ENCODE assay signal across 1 fruit fly cellular context in the genomic region with DNA sequence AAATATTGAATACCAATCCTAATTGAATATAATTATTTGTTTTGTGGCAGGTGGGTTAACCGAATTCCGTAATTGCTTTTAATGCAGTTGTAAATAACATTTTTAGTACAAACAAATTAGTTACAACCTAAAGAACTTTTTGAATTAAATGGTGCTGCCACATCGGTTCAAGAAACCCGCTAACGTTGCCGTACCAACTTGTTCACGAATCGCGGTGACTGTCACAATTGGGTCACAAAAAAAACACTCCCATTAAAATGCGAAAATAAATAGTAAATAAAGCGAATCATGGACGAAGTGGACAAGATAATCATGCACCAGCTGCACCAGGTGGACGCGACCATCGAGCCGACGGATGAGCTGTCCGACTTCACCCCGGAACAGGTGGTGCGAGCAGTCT.
TF ChIP-seq lines count a peak whose summit lies in the region.

A gene (plus strand): TSS at position 207 of the 400 bp plus-strand sequence.

TF ChIP-seq in whole organism, embryonic, 481 proteins besides CTCF, POLR2A, EP300 and RAD21 (continued from another document):
- TF ChIP-seq slp2 (GFP tag; optimal IDR thresholded peaks at IDR 0.05; lab: Kevin White, UChicago) (no peak), MESR4 (GFP tag; optimal IDR thresholded peaks at IDR 0.05; lab: Kevin White, UChicago) (peak; percentile 84), Max (GFP tag; optimal IDR thresholded peaks at IDR 0.05; lab: Kevin White, UChicago) (no peak), dimm (GFP tag; IDR thresholded peaks at IDR 0.05; lab: Robert Waterston, UW) (no peak), D19A (tag; optimal IDR thresholded peaks at IDR 0.05; lab: Kevin White, UChicago) (no peak), E2f1 (GFP tag; IDR thresholded peaks at IDR 0.05; lab: Robert Waterston, UW) (no peak), gsb (GFP tag; IDR thresholded peaks at IDR 0.05; lab: Robert Waterston, UW) (no peak), CG1024 (GFP tag; IDR thresholded peaks at IDR 0.05; lab: Robert Waterston, UW) (no peak), fd64A (GFP tag; optimal IDR thresholded peaks at IDR 0.05; lab: Kevin White, UChicago) (no peak), jigr1 (GFP tag; IDR thresholded peaks at IDR 0.05; lab: Robert Waterston, UW) (no peak), pho (GFP tag; optimal IDR thresholded peaks at IDR 0.05; lab: Kevin White, UChicago) (no peak), CG10543 (GFP tag; optimal IDR thresholded peaks at IDR 0.05; lab: Kevin White, UChicago) (no peak), CG7357 (GFP tag; IDR thresholded peaks at IDR 0.05; lab: Robert Waterston, UW) (no peak), CG4404 (GFP tag; IDR thresholded peaks at IDR 0.05; lab: Robert Waterston, UW) (no peak), CG3995 (GFP tag; optimal IDR thresholded peaks at IDR 0.05; lab: Kevin White, UChicago) (peak; percentile 50), scrt (GFP tag; optimal IDR thresholded peaks at IDR 0.05; lab: Kevin White, UChicago) (no peak), CG1792 (GFP tag; optimal IDR thresholded peaks at IDR 0.05; lab: Kevin White, UChicago) (no peak), CG16813 (GFP tag; IDR thresholded peaks at IDR 0.05; lab: Robert Waterston, UW; ENCODE audit: partially characterized antibody) (no peak), tx (GFP tag; optimal IDR thresholded peaks at IDR 0.05; lab: Kevin White, UChicago) (no peak), dmrt99B (tag; optimal IDR thresholded peaks at IDR 0.05; lab: Kevin White, UChicago) (no peak), odd (GFP tag; optimal IDR thresholded peaks at IDR 0.05; lab: Kevin White, UChicago) (no peak), CG3847 (GFP tag; IDR thresholded peaks at IDR 0.05; lab: Robert Waterston, UW) (peak; percentile 43; the same call in 1 of the 2 replicates), Myb (GFP tag; optimal IDR thresholded peaks at IDR 0.05; lab: Kevin White, UChicago) (peak; percentile 69), CG3163 (GFP tag; optimal IDR thresholded peaks at IDR 0.05; lab: Kevin White, UChicago) (no peak), Oli (tag; optimal IDR thresholded peaks at IDR 0.05; lab: Kevin White, UChicago) (no peak), CG4424 (GFP tag; optimal IDR thresholded peaks at IDR 0.05; lab: Kevin White, UChicago) (no peak), Sox102F (GFP tag; optimal IDR thresholded peaks at IDR 0.05; lab: Kevin White, UChicago) (no peak), Pdp1 (GFP tag; optimal IDR thresholded peaks at IDR 0.05; lab: Kevin White, UChicago) (peak in 1 of 2 experiments; percentile 25), CG13775 (GFP tag; optimal IDR thresholded peaks at IDR 0.05; lab: Kevin White, UChicago) (no peak), CG6791 (GFP tag; IDR thresholded peaks at IDR 0.05; lab: Robert Waterston, UW; ENCODE audit: partially characterized antibody) (no peak), Lpt (GFP tag; optimal IDR thresholded peaks at IDR 0.05; lab: Kevin White, UChicago) (no peak), TFAM (GFP tag; optimal IDR thresholded peaks at IDR 0.05; lab: Kevin White, UChicago) (no peak), Hmx (GFP tag; optimal IDR thresholded peaks at IDR 0.05; lab: Kevin White, UChicago) (no peak), pros (GFP tag; optimal IDR thresholded peaks at IDR 0.05; lab: Kevin White, UChicago) (no peak), HLH3B (GFP tag; IDR thresholded peaks at IDR 0.05; lab: Robert Waterston, UW) (no peak), gcm (GFP tag; optimal IDR thresholded peaks at IDR 0.05; lab: Kevin White, UChicago) (no peak), CG6683 (GFP tag; optimal IDR thresholded peaks at IDR 0.05; lab: Kevin White, UChicago) (no peak), H15 (GFP tag; IDR thresholded peaks at IDR 0.05; lab: Robert Waterston, UW) (no peak), Stat92E (GFP tag; optimal IDR thresholded peaks at IDR 0.05; lab: Kevin White, UChicago) (no peak), Dp (GFP tag; optimal IDR thresholded peaks at IDR 0.05; lab: Kevin White, UChicago) (peak; percentile 94), CG15601 (tag; optimal IDR thresholded peaks at IDR 0.05; lab: Kevin White, UChicago) (no peak), CG11456 (GFP tag; IDR thresholded peaks at IDR 0.05; lab: Robert Waterston, UW) (no peak), gcm2 (GFP tag; optimal IDR thresholded peaks at IDR 0.05; lab: Kevin White, UChicago) (no peak), CG1602 (GFP tag; optimal IDR thresholded peaks at IDR 0.05; lab: Kevin White, UChicago) (no peak), pb (GFP tag; optimal IDR thresholded peaks at IDR 0.05; lab: Kevin White, UChicago) (no peak), zen2 (GFP tag; IDR thresholded peaks at IDR 0.05; lab: Robert Waterston, UW; ENCODE audit: partially characterized antibody) (no peak), mirr (GFP tag; optimal IDR thresholded peaks at IDR 0.05; lab: Kevin White, UChicago) (no peak), Ets97D (GFP tag; optimal IDR thresholded peaks at IDR 0.05; lab: Kevin White, UChicago) (peak; percentile 37), CG30020 (tag; optimal IDR thresholded peaks at IDR 0.05; lab: Kevin White, UChicago) (no peak), Eip74EF (GFP tag; optimal IDR thresholded peaks at IDR 0.05; lab: Kevin White, UChicago) (no peak), kah (GFP tag; optimal IDR thresholded peaks at IDR 0.05; lab: Kevin White, UChicago) (no peak), Gsc (GFP tag; IDR thresholded peaks at IDR 0.05; lab: Robert Waterston, UW) (no peak), CG1603 (tag; optimal IDR thresholded peaks at IDR 0.05; lab: Kevin White, UChicago) (peak; percentile 47), Fer2 (tag; optimal IDR thresholded peaks at IDR 0.05; lab: Kevin White, UChicago) (no peak), CG32532 (GFP tag; IDR thresholded peaks at IDR 0.05; lab: Robert Waterston, UW) (no peak), CG14710 (tag; optimal IDR thresholded peaks at IDR 0.05; lab: Kevin White, UChicago) (peak; percentile 37), tap (tag; optimal IDR thresholded peaks at IDR 0.05; lab: Kevin White, UChicago) (no peak), Elba2 (GFP tag; optimal IDR thresholded peaks at IDR 0.05; lab: Kevin White, UChicago) (no peak), CG43689 (GFP tag; IDR thresholded peaks at IDR 0.05; lab: Robert Waterston, UW) (no peak), CG17328 (GFP tag; IDR thresholded peaks at IDR 0.05; lab: Robert Waterston, UW) (no peak), CG2120 (GFP tag; optimal IDR thresholded peaks at IDR 0.05; lab: Kevin White, UChicago) (no peak), usp (GFP tag; optimal IDR thresholded peaks at IDR 0.05; lab: Kevin White, UChicago) (no peak), ken (GFP tag; IDR thresholded peaks at IDR 0.05; lab: Robert Waterston, UW) (no peak), CG12104 (GFP tag; optimal IDR thresholded peaks at IDR 0.05; lab: Kevin White, UChicago) (no peak), CG1529 (GFP tag; optimal IDR thresholded peaks at IDR 0.05; lab: Kevin White, UChicago) (no peak), HmgZ (tag; optimal IDR thresholded peaks at IDR 0.05; lab: Kevin White, UChicago) (peak; percentile 5), CG4360 (GFP tag; IDR thresholded peaks at IDR 0.05; lab: Robert Waterston, UW) (peak; percentile 16; the same call in 1 of the 2 replicates), CG7963 (GFP tag; IDR thresholded peaks at IDR 0.05; lab: Robert Waterston, UW; ENCODE audit: partially characterized antibody) (no peak), Hmr (GFP tag; optimal IDR thresholded peaks at IDR 0.05; lab: Kevin White, UChicago) (no peak), dmrt11E (tag; optimal IDR thresholded peaks at IDR 0.05; lab: Kevin White, UChicago) (no peak), ems (GFP tag; optimal IDR thresholded peaks at IDR 0.05; lab: Kevin White, UChicago) (peak; percentile 9), psq (GFP tag; optimal IDR thresholded peaks at IDR 0.05; lab: Kevin White, UChicago) (no peak), CG11560 (tag; IDR thresholded peaks at IDR 0.05; lab: Robert Waterston, UW) (no peak), tio (GFP tag; optimal IDR thresholded peaks at IDR 0.05; lab: Kevin White, UChicago) (no peak), CG14050 (GFP tag; IDR thresholded peaks at IDR 0.05; lab: Robert Waterston, UW) (no peak), inv (GFP tag; IDR thresholded peaks at IDR 0.05; lab: Robert Waterston, UW; ENCODE audit: partially characterized antibody) (no peak), CG2129 (GFP tag; IDR thresholded peaks at IDR 0.05; lab: Robert Waterston, UW; ENCODE audit: partially characterized antibody) (no peak), CG12942 (GFP tag; optimal IDR thresholded peaks at IDR 0.05; lab: Kevin White, UChicago) (no peak), CG13123 (GFP tag; optimal IDR thresholded peaks at IDR 0.05; lab: Kevin White, UChicago) (no peak), lmd (GFP tag; IDR thresholded peaks at IDR 0.05; lab: Robert Waterston, UW) (no peak), z (GFP tag; IDR thresholded peaks at IDR 0.05; lab: Robert Waterston, UW) (no peak), E2f2 (GFP tag; IDR thresholded peaks at IDR 0.05; lab: Robert Waterston, UW) (peak; percentile 91), unpg (GFP tag; optimal IDR thresholded peaks at IDR 0.05; lab: Kevin White, UChicago) (no peak), CHES-1-like (GFP tag; optimal IDR thresholded peaks at IDR 0.05; lab: Kevin White, UChicago) (no peak), prd (optimal IDR thresholded peaks at IDR 0.05; lab: Kevin White, UChicago) (no peak), prd (GFP tag; IDR thresholded peaks at IDR 0.05; lab: Robert Waterston, UW) (no peak), CG4617 (GFP tag; optimal IDR thresholded peaks at IDR 0.05; lab: Kevin White, UChicago; ENCODE audit: borderline replicate concordance) (peak; percentile 65), Adf1 (GFP tag; IDR thresholded peaks at IDR 0.05; lab: Robert Waterston, UW) (no peak), dpn (GFP tag; optimal IDR thresholded peaks at IDR 0.05; lab: Kevin White, UChicago) (no peak), CG4282 (GFP tag; optimal IDR thresholded peaks at IDR 0.05; lab: Kevin White, UChicago) (no peak), NfI (GFP tag; optimal IDR thresholded peaks at IDR 0.05; lab: Kevin White, UChicago) (no peak), Ada2b (GFP tag; IDR thresholded peaks at IDR 0.05; lab: Robert Waterston, UW) (no peak), CG3726 (GFP tag; IDR thresholded peaks at IDR 0.05; lab: Robert Waterston, UW) (no peak), Hr78 (GFP tag; optimal IDR thresholded peaks at IDR 0.05; lab: Kevin White, UChicago) (no peak), eve (GFP tag; optimal IDR thresholded peaks at IDR 0.05; lab: Kevin White, UChicago) (no peak), D (optimal IDR thresholded peaks at IDR 0.05; lab: Kevin White, UChicago) (no peak), D (GFP tag; optimal IDR thresholded peaks at IDR 0.05; lab: Kevin White, UChicago) (no peak), ind (GFP tag; optimal IDR thresholded peaks at IDR 0.05; lab: Kevin White, UChicago) (no peak), Dip3 (GFP tag; optimal IDR thresholded peaks at IDR 0.05; lab: Kevin White, UChicago) (no peak), bcd (GFP tag; optimal IDR thresholded peaks at IDR 0.05; lab: Kevin White, UChicago) (no peak), CoRest (tag; optimal IDR thresholded peaks at IDR 0.05; lab: Kevin White, UChicago) (no peak), Rfx (GFP tag; IDR thresholded peaks at IDR 0.05; lab: Robert Waterston, UW) (no peak), hb (GFP tag; IDR thresholded peaks at IDR 0.05; lab: Robert Waterston, UW; ENCODE audit: partially characterized antibody) (no peak), chn (GFP tag; optimal IDR thresholded peaks at IDR 0.05; lab: Kevin White, UChicago) (no peak), pzg (GFP tag; optimal IDR thresholded peaks at IDR 0.05; lab: Kevin White, UChicago) (peak; percentile 76), CG2116 (GFP tag; optimal IDR thresholded peaks at IDR 0.05; lab: Kevin White, UChicago) (peak; percentile 43), CG15514 (GFP tag; optimal IDR thresholded peaks at IDR 0.05; lab: Kevin White, UChicago) (peak; percentile 17), CG11398 (GFP tag; optimal IDR thresholded peaks at IDR 0.05; lab: Kevin White, UChicago) (no peak), Bteb2 (GFP tag; optimal IDR thresholded peaks at IDR 0.05; lab: Kevin White, UChicago) (no peak), Lhr (GFP tag; optimal IDR thresholded peaks at IDR 0.05; lab: Kevin White, UChicago) (peak; percentile 2)
